Worm (Caenorhabditis elegans): ENCODE results near the gene F28B1.2.

- no peak for TF ChIP-seq him-1 (tag; optimal IDR thresholded peaks at IDR 0.05)
- no peak for TF ChIP-seq W03F9.2 (tag; optimal IDR thresholded peaks at IDR 0.05)
- TF ChIP-seq dao-5 (tag; optimal IDR thresholded peaks at IDR 0.05): no peak
These were observed 22.0 kb downstream of the F28B1.2 start for ce11 chrV:17066634-17067033.
